Fruit fly (Drosophila melanogaster): Measurements from ENCODE around the gene CG8509.

DNA sequence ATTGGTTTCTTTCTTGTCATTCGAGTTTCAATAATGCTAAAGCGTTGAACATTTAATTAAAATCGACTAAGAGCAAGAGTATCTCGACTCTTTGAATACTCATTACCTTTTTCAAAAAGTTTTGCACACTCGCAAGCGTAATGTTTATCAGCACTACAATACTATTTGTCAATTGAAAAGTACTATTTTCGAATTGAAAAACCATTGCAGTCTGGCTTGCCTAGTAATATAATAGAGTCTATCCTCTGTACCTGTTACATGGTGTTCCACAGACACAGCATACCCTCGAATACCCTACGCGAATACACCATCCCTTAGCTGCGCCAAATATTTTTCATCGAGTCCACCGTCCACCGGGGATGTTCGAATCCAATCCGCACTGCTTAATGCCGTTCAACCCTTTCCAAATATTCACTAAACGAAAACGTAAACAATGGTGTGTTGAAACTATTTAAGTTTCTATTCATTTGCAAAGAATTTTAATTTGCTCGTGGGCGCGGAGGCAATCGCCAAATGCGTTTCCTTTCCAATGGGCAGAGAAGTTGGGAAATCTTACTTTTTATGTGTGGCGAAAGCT is 9.3 kb downstream of the CG8509 start:
- TF ChIP-seq cic (GFP tag; optimal IDR thresholded peaks at IDR 0.05) (no peak), cnc (optimal IDR thresholded peaks at IDR 0.05) (no peak), CG1620 (GFP tag; optimal IDR thresholded peaks at IDR 0.05) (no peak)
